Worm (Caenorhabditis elegans) whole organism, L1 larva: ENCODE results near the gene nas-38.

Experiments used
- C04F5.9 ChIP-seq: sonication (generic microtip); optimal IDR thresholded peaks from 2 replicates; lab custom pipeline; 2016; ENCODE audit warnings: missing genetic modification characterization, missing compliant biosample characterization
- C34B4.2 ChIP-seq: sonication (generic microtip); optimal IDR thresholded peaks from 2 replicates; lab custom pipeline; 2017; ENCODE audit warnings: mild to moderate bottlenecking, missing genetic modification characterization, missing compliant biosample characterization
- F16B12.6 ChIP-seq: fragments of 150-350 bp; optimal IDR thresholded peaks from 2 replicates; lab custom pipeline; 2014; ENCODE audit warnings: missing biosample characterization, missing genetic modification characterization
- aha-1 ChIP-seq: fragments of 150-350 bp; optimal IDR thresholded peaks from 2 replicates; lab custom pipeline; 2014; ENCODE audit warnings: missing biosample characterization, missing genetic modification characterization
- aly-2 ChIP-seq: fragments of 150-350 bp; optimal IDR thresholded peaks from 2 replicates; lab custom pipeline; 2014; ENCODE audit warnings: missing biosample characterization, missing genetic modification characterization
- ama-1 ChIP-seq: fragments of 150-350 bp; optimal IDR thresholded peaks from 2 replicates; lab custom pipeline; 2014
- blmp-1 ChIP-seq: fragments of 150-350 bp; optimal IDR thresholded peaks from 2 replicates; lab custom pipeline; 2014; ENCODE audit warnings: missing biosample characterization, missing genetic modification characterization
- ceh-63 ChIP-seq: fragments of 200-800 bp; sonication (Bioruptor generic); optimal IDR thresholded peaks from 2 replicates; lab custom pipeline; 2018; ENCODE audit warnings: mild to moderate bottlenecking, missing genetic modification characterization, missing compliant biosample characterization
- ceh-8 ChIP-seq: fragments of 200-800 bp; sonication (Bioruptor generic); optimal IDR thresholded peaks from 2 replicates; lab custom pipeline; 2018; ENCODE audit warnings: mild to moderate bottlenecking, missing genetic modification characterization, moderate library complexity, missing compliant biosample characterization
- ceh-82 ChIP-seq, 3 experiments: fragments of 150-350 bp in 1 of 3; sonication (generic microtip) in 2 of 3; optimal IDR thresholded peaks; 2 replicates each; lab custom pipeline; 2014 to 2017; ENCODE audit warnings: missing biosample characterization in 3 of 3, missing genetic modification characterization in 3 of 3
- ceh-90 ChIP-seq: sonication (generic microtip); optimal IDR thresholded peaks from 2 replicates; lab custom pipeline; 2016; ENCODE audit warnings: missing genetic modification characterization, missing compliant biosample characterization
- ces-1 ChIP-seq: fragments of 150-350 bp; optimal IDR thresholded peaks from 2 replicates; lab custom pipeline; 2014; ENCODE audit warnings: missing biosample characterization, missing genetic modification reagents, missing genetic modification characterization
- dpl-1 ChIP-seq, 3 experiments: fragments of 150-350 bp in 2 of 3; sonication (generic microtip) in 1 of 3; optimal IDR thresholded peaks; 2 replicates each; lab custom pipeline; 2014 to 2017; ENCODE audit warnings: missing biosample characterization in 3 of 3, missing genetic modification characterization in 3 of 3, missing genetic modification reagents in 3 of 3
- egl-13 ChIP-seq: sonication (generic microtip); optimal IDR thresholded peaks from 2 replicates; lab custom pipeline; 2016; ENCODE audit warnings: missing genotype, missing genetic modification reagents, missing genetic modification characterization, missing compliant biosample characterization
- elt-2 ChIP-seq: sonication (generic microtip); optimal IDR thresholded peaks from 2 replicates; lab custom pipeline; 2016; ENCODE audit warnings: missing genetic modification characterization, mild to moderate bottlenecking, inconsistent platforms, missing compliant biosample characterization, missing genetic modification reagents
- fkh-8 ChIP-seq: sonication (generic microtip); optimal IDR thresholded peaks from 2 replicates; lab custom pipeline; 2016; ENCODE audit warnings: mild to moderate bottlenecking, missing genetic modification characterization, missing compliant biosample characterization
- fos-1 ChIP-seq: fragments of 150-350 bp; optimal IDR thresholded peaks from 2 replicates; lab custom pipeline; 2014; ENCODE audit warnings: missing biosample characterization, missing genetic modification characterization
- grh-1 ChIP-seq: fragments of 200-800 bp; sonication (Bioruptor generic); IDR thresholded peaks from 2 replicates; pipeline ENCODE4 v1.3.6; 2022; ENCODE audit warnings: missing genetic modification reagents, missing genetic modification characterization, missing compliant biosample characterization
- hlh-4 ChIP-seq: sonication (generic microtip); optimal IDR thresholded peaks from 2 replicates; lab custom pipeline; 2016; ENCODE audit warnings: mild to moderate bottlenecking, missing genetic modification characterization, missing compliant biosample characterization
- hpl-2 ChIP-seq: fragments of 150-350 bp; optimal IDR thresholded peaks from 2 replicates; lab custom pipeline; 2014; ENCODE audit warnings: missing biosample characterization, missing genetic modification reagents, missing genetic modification characterization
- irx-1 ChIP-seq: sonication (generic microtip); optimal IDR thresholded peaks from 2 replicates; lab custom pipeline; 2016; ENCODE audit warnings: missing genetic modification characterization, missing compliant biosample characterization
- jun-1 ChIP-seq: fragments of 150-350 bp; optimal IDR thresholded peaks from 2 replicates; lab custom pipeline; 2014; ENCODE audit warnings: missing biosample characterization, missing genetic modification reagents, missing genetic modification characterization
- lin-35 ChIP-seq, 2 experiments: fragments of 150-350 bp; optimal IDR thresholded peaks; 2 replicates each; lab custom pipeline; 2014; ENCODE audit warnings: missing biosample characterization in 2 of 2, missing genetic modification characterization in 2 of 2, missing genetic modification reagents in 2 of 2
- lin-39 ChIP-seq: fragments of 150-350 bp; optimal IDR thresholded peaks from 2 replicates; lab custom pipeline; 2014; ENCODE audit warnings: missing biosample characterization, missing genetic modification reagents, missing genetic modification characterization
- mep-1 ChIP-seq: fragments of 150-350 bp; optimal IDR thresholded peaks from 2 replicates; lab custom pipeline; 2014; ENCODE audit warnings: missing biosample characterization, missing genetic modification characterization
- nhr-12 ChIP-seq: sonication (generic microtip); optimal IDR thresholded peaks from 2 replicates; lab custom pipeline; 2017; ENCODE audit warnings: missing biosample characterization, missing genetic modification characterization
- nhr-19 ChIP-seq: fragments of 200-800 bp; sonication (Bioruptor generic); conservative IDR thresholded peaks from 2 replicates; pipeline ENCODE4 v1.3.6; 2022; ENCODE audit warnings: missing genetic modification characterization, missing compliant biosample characterization
- nhr-20 ChIP-seq: sonication (generic microtip); optimal IDR thresholded peaks from 2 replicates; lab custom pipeline; 2016; ENCODE audit warnings: mild to moderate bottlenecking, missing genetic modification characterization, missing compliant biosample characterization
- nhr-28 ChIP-seq: fragments of 150-350 bp; optimal IDR thresholded peaks from 2 replicates; lab custom pipeline; 2014; ENCODE audit warnings: missing biosample characterization, missing genetic modification characterization
- nhr-47 ChIP-seq: sonication (generic microtip); optimal IDR thresholded peaks from 2 replicates; lab custom pipeline; 2016; ENCODE audit warnings: mild to moderate bottlenecking, missing genetic modification characterization, moderate library complexity, missing compliant biosample characterization
- nhr-71 ChIP-seq: sonication (generic microtip); optimal IDR thresholded peaks from 2 replicates; lab custom pipeline; 2016; ENCODE audit warnings: mild to moderate bottlenecking, missing genetic modification characterization, moderate library complexity, missing compliant biosample characterization
- nhr-84 ChIP-seq: sonication (generic microtip); optimal IDR thresholded peaks from 2 replicates; lab custom pipeline; 2017; ENCODE audit warnings: missing biosample characterization, missing genetic modification characterization
- nhr-85 ChIP-seq: sonication (generic microtip); peaks from one replicate; lab custom pipeline; 2016; ENCODE audit warnings: missing genetic modification characterization, inconsistent platforms, missing compliant biosample characterization
- pag-3 ChIP-seq: sonication (generic microtip); optimal IDR thresholded peaks from 2 replicates; lab custom pipeline; 2017; ENCODE audit warnings: missing genetic modification characterization, mild to moderate bottlenecking, missing compliant biosample characterization, antibody characterized with exemption, borderline replicate concordance; ENCODE audit not compliant: insufficient read depth
- pax-3 ChIP-seq: fragments of 200-800 bp; sonication (Bioruptor generic); optimal IDR thresholded peaks from 2 replicates; lab custom pipeline; 2018; ENCODE audit warnings: mild to moderate bottlenecking, missing genetic modification characterization, moderate library complexity, missing compliant biosample characterization
- pqm-1 ChIP-seq: sonication (generic microtip); optimal IDR thresholded peaks from 3 replicates; lab custom pipeline; 2017; ENCODE audit warnings: missing biosample characterization, missing genetic modification characterization
- skn-1 ChIP-seq: fragments of 150-350 bp; optimal IDR thresholded peaks from 2 replicates; lab custom pipeline; 2014; ENCODE audit warnings: missing biosample characterization, missing genetic modification characterization
- sox-4 ChIP-seq: sonication (generic microtip); optimal IDR thresholded peaks from 2 replicates; lab custom pipeline; 2016; ENCODE audit warnings: missing genetic modification characterization, missing compliant biosample characterization
- sptf-1 ChIP-seq: fragments of 150-350 bp; optimal IDR thresholded peaks from 2 replicates; lab custom pipeline; 2014; ENCODE audit warnings: missing biosample characterization, missing genetic modification characterization
- sup-37 ChIP-seq: fragments of 200-800 bp; sonication (Bioruptor generic); optimal IDR thresholded peaks from 2 replicates; lab custom pipeline; 2018; ENCODE audit warnings: mild to moderate bottlenecking, missing genetic modification characterization, missing compliant biosample characterization
- tbx-2 ChIP-seq: sonication (generic microtip); optimal IDR thresholded peaks from 2 replicates; lab custom pipeline; 2016; ENCODE audit warnings: missing genetic modification characterization, missing compliant biosample characterization
- unc-130 ChIP-seq: fragments of 150-350 bp; optimal IDR thresholded peaks from 2 replicates; lab custom pipeline; 2017; ENCODE audit warnings: missing biosample characterization, missing genetic modification characterization, inconsistent platforms
- unc-30 ChIP-seq: sonication (generic microtip); optimal IDR thresholded peaks from 2 replicates; lab custom pipeline; 2017; ENCODE audit warnings: missing biosample characterization, missing genetic modification characterization
- xbp-1 ChIP-seq: sonication (generic microtip); optimal IDR thresholded peaks from 2 replicates; lab custom pipeline; 2016; ENCODE audit warnings: missing genetic modification characterization, missing compliant biosample characterization
- ztf-11 ChIP-seq, 2 experiments: sonication (generic microtip); optimal IDR thresholded peaks; 2 replicates each; lab custom pipeline; 2016 to 2017; ENCODE audit warnings: missing genetic modification characterization in 2 of 2, missing biosample characterization in 1 of 2, missing compliant biosample characterization in 1 of 2

nas-38 gene

ce11 chrX:573270-573669, 15.3 kb downstream of the nas-38 start (continued):
- TF ChIP-seq nhr-19 (peak; percentile 17; the same call in 1 of the 2 replicates), egl-13 (tag; lab: Kevin White, UChicago) (peak; percentile 15), fkh-8 (peak; percentile 82), nhr-47 (peak; percentile 69), fos-1 (peak; percentile 40), grh-1 (no peak), lin-35 (GFP tag; optimal IDR thresholded peaks at IDR 0.05; lab: Kevin White, UChicago) (peak; percentile 22 to 23), aly-2 (tag; lab: Kevin White, UChicago) (no peak), sup-37 (no peak), ceh-90 (tag; lab: Kevin White, UChicago) (peak; percentile 18), tbx-2 (peak; percentile 30), nhr-85 (tag; lab: Kevin White, UChicago) (peak; percentile 72), lin-39 (no peak), ceh-8 (GFP tag; lab: Kevin White, UChicago) (no peak), sox-4 (tag; lab: Kevin White, UChicago) (no peak), nhr-28 (tag; lab: Kevin White, UChicago) (no peak), ceh-63 (no peak), unc-130 (tag; lab: Kevin White, UChicago) (no peak), ztf-11 (tag; optimal IDR thresholded peaks at IDR 0.05; lab: Kevin White, UChicago) (no peak), pax-3 (no peak), unc-30 (tag; lab: Kevin White, UChicago) (no peak), pag-3 (no peak), sptf-1 (tag; lab: Kevin White, UChicago) (no peak), xbp-1 (peak; percentile 22), elt-2 (no peak), nhr-20 (tag; lab: Kevin White, UChicago) (peak; percentile 51), C04F5.9 (no peak), F16B12.6 (tag; lab: Kevin White, UChicago) (peak; percentile 5), pqm-1 (no peak), C34B4.2 (no peak), blmp-1 (no peak), hlh-4 (tag; lab: Kevin White, UChicago) (no peak), ama-1 (no peak), hpl-2 (GFP tag; lab: Kevin White, UChicago) (no peak), irx-1 (tag; lab: Kevin White, UChicago) (peak; percentile 43), dpl-1 (GFP tag; optimal IDR thresholded peaks at IDR 0.05; lab: Kevin White, UChicago) (peak; percentile 8 to 38 (median 27)), aha-1 (tag; lab: Kevin White, UChicago) (no peak), jun-1 (tag; lab: Kevin White, UChicago) (peak; percentile 72), ces-1 (GFP tag; lab: Kevin White, UChicago) (no peak), nhr-12 (tag; lab: Kevin White, UChicago) (no peak)

ce11 chrX:575084-575483, 17.1 kb downstream of the nas-38 start:
- TF ChIP-seq mep-1 (tag; lab: Kevin White, UChicago) (no peak), fkh-8 (peak; percentile 63), aly-2 (tag; lab: Kevin White, UChicago) (no peak), pax-3 (no peak), ceh-8 (GFP tag; lab: Kevin White, UChicago) (no peak), unc-30 (tag; lab: Kevin White, UChicago) (no peak), nhr-71 (tag; lab: Kevin White, UChicago) (peak; percentile 13), pag-3 (no peak), nhr-84 (tag; lab: Kevin White, UChicago) (no peak), hlh-4 (tag; lab: Kevin White, UChicago) (no peak), nhr-47 (peak; percentile 15), dpl-1 (GFP tag; optimal IDR thresholded peaks at IDR 0.05; lab: Kevin White, UChicago) (no peak), ceh-82 (tag; optimal IDR thresholded peaks at IDR 0.05; lab: Kevin White, UChicago) (peak in 1 of 3 experiments; percentile 34), C04F5.9 (no peak), F16B12.6 (tag; lab: Kevin White, UChicago) (no peak), skn-1 (tag; lab: Kevin White, UChicago) (peak; percentile 86), nhr-85 (tag; lab: Kevin White, UChicago) (no peak)
